Fruit fly (Drosophila melanogaster) whole organism, embryonic: ENCODE measurements around the gene CG4957.

Experiments
- BEAF-32 ChIP-seq: fragments of 200-800 bp; sonication (Bioruptor generic); optimal IDR thresholded peaks from 3 replicates; lab custom pipeline; 2017; ENCODE audit warnings: missing biosample characterization, missing genetic modification characterization, mild to moderate bottlenecking, moderate library complexity, missing genetic modification reagents
- CG10209 ChIP-seq: fragments of 200-800 bp; sonication (Bioruptor generic); optimal IDR thresholded peaks from 3 replicates; lab custom pipeline; 2017; ENCODE audit warnings: missing biosample characterization, mild to moderate bottlenecking, missing genetic modification characterization, missing genetic modification reagents
- CG12659 ChIP-seq: fragments of 200-800 bp; sonication (Bioruptor generic); optimal IDR thresholded peaks from 3 replicates; lab custom pipeline; 2017; ENCODE audit warnings: mild to moderate bottlenecking, missing biosample characterization, missing genetic modification reagents, missing genetic modification characterization
- CG13287 ChIP-seq: fragments of 200-800 bp; sonication (Bioruptor generic); IDR thresholded peaks from 2 replicates; pipeline ENCODE4 v1.3.6; 2022; ENCODE audit warnings: missing biosample characterization, missing genetic modification characterization; ENCODE audit not compliant: partially characterized antibody
- CG13424 ChIP-seq: fragments of 200-800 bp; sonication (Bioruptor generic); optimal IDR thresholded peaks from 2 replicates; lab custom pipeline; 2019; ENCODE audit warnings: missing biosample characterization, mild to moderate bottlenecking, missing genetic modification characterization, moderate library complexity
- CG15514 ChIP-seq: fragments of 200-800 bp; sonication (Bioruptor generic); optimal IDR thresholded peaks from 3 replicates; lab custom pipeline; 2017; ENCODE audit warnings: missing biosample characterization, missing genetic modification characterization, mild to moderate bottlenecking, moderate library complexity, missing genetic modification reagents
- CG1792 ChIP-seq: fragments of 200-800 bp; sonication (Bioruptor generic); optimal IDR thresholded peaks from 2 replicates; lab custom pipeline; 2016; ENCODE audit warnings: missing biosample characterization, missing genetic modification characterization
- CG2712 ChIP-seq: fragments of 200-800 bp; optimal IDR thresholded peaks from 3 replicates; lab custom pipeline; 2019; ENCODE audit warnings: missing biosample characterization, mild to moderate bottlenecking, missing genetic modification characterization, moderate library complexity
- CG3065 ChIP-seq: fragments of 200-800 bp; sonication (Bioruptor generic); optimal IDR thresholded peaks from 2 replicates; lab custom pipeline; 2016; ENCODE audit warnings: missing biosample characterization, missing genetic modification characterization
- CG3726 ChIP-seq: fragments of 200-800 bp; sonication (Bioruptor generic); IDR thresholded peaks from 3 replicates; pipeline ENCODE4, ENCODE4 v1.3.6; 2022; ENCODE audit warnings: missing biosample characterization, missing genetic modification characterization
- CG4404 ChIP-seq: fragments of 200-800 bp; sonication (Bioruptor generic); IDR thresholded peaks from 2 replicates; pipeline ENCODE4 v1.3.6; 2022; ENCODE audit warnings: missing biosample characterization, missing genetic modification characterization
- CG4617 ChIP-seq: fragments of 200-800 bp; sonication (Bioruptor generic); optimal IDR thresholded peaks from 3 replicates; lab custom pipeline; 2016; ENCODE audit warnings: missing biosample characterization, missing genetic modification characterization, borderline replicate concordance
- CG6791 ChIP-seq: fragments of 200-800 bp; sonication (Bioruptor generic); IDR thresholded peaks from 3 replicates; pipeline ENCODE4 v1.3.6; 2022; ENCODE audit warnings: missing biosample characterization, missing genetic modification characterization; ENCODE audit not compliant: partially characterized antibody
- CG8388 ChIP-seq: fragments of 200-800 bp; sonication (Bioruptor generic); optimal IDR thresholded peaks from 2 replicates; lab custom pipeline; 2019; ENCODE audit warnings: missing biosample characterization, mild to moderate bottlenecking, missing genetic modification characterization, moderate library complexity
- CG9797 ChIP-seq: fragments of 200-800 bp; sonication (Bioruptor generic); optimal IDR thresholded peaks from 3 replicates; lab custom pipeline; 2018; ENCODE audit warnings: missing biosample characterization, mild to moderate bottlenecking, missing genetic modification characterization
- Dip2 ChIP-seq: fragments of 200-800 bp; sonication (Bioruptor generic); IDR thresholded peaks from 2 replicates; pipeline ENCODE4 v1.3.6; 2022; ENCODE audit warnings: missing biosample characterization, missing genetic modification characterization
- Elba2 ChIP-seq: fragments of 200-800 bp; sonication (Bioruptor generic); optimal IDR thresholded peaks from 3 replicates; lab custom pipeline; 2016; ENCODE audit warnings: missing biosample characterization, missing genetic modification characterization
- Ets97D ChIP-seq: fragments of 200-800 bp; sonication (Bioruptor generic); optimal IDR thresholded peaks from 3 replicates; lab custom pipeline; 2016; ENCODE audit warnings: missing biosample characterization, missing genetic modification characterization
- Oaz ChIP-seq: fragments of 200-800 bp; sonication (Bioruptor generic); IDR thresholded peaks from 2 replicates; pipeline ENCODE4 v1.3.6; 2022; ENCODE audit warnings: missing biosample characterization, missing genetic modification characterization
- Pdp1 ChIP-seq, 2 experiments: fragments of 200-800 bp; sonication (Bioruptor generic); optimal IDR thresholded peaks; 3 replicates each; lab custom pipeline; 2016; ENCODE audit warnings: missing biosample characterization in 2 of 2, missing genetic modification characterization in 2 of 2, mild to moderate bottlenecking in 1 of 2, moderate library complexity in 1 of 2
- Scr ChIP-seq: fragments of 200-800 bp; sonication (Bioruptor generic); IDR thresholded peaks from 2 replicates; pipeline ENCODE4 v1.3.6; 2022; ENCODE audit warnings: missing biosample characterization, missing genetic modification characterization; ENCODE audit not compliant: partially characterized antibody
- Six4 ChIP-seq: fragments of 200-800 bp; sonication (Bioruptor generic); optimal IDR thresholded peaks from 2 replicates; lab custom pipeline; 2016; ENCODE audit warnings: missing biosample characterization, missing genetic modification characterization
- Sry-δ ChIP-seq: fragments of 200-800 bp; sonication (Bioruptor generic); optimal IDR thresholded peaks from 2 replicates; lab custom pipeline; 2016; ENCODE audit warnings: missing biosample characterization, missing genetic modification characterization
- TFAM ChIP-seq: fragments of 200-800 bp; sonication (Bioruptor generic); optimal IDR thresholded peaks from 2 replicates; lab custom pipeline; 2017; ENCODE audit warnings: missing biosample characterization, missing genetic modification characterization, inconsistent platforms
- YL-1 ChIP-seq: fragments of 200-800 bp; sonication (Bioruptor generic); optimal IDR thresholded peaks from 3 replicates; lab custom pipeline; 2017; ENCODE audit warnings: missing biosample characterization, mild to moderate bottlenecking, missing genetic modification characterization
- amos ChIP-seq: fragments of 200-800 bp; sonication (Bioruptor generic); IDR thresholded peaks from 2 replicates; pipeline ENCODE4 v1.3.6; 2022; ENCODE audit warnings: missing biosample characterization, missing genetic modification characterization; ENCODE audit not compliant: partially characterized antibody
- ash1 ChIP-seq: fragments of 200-800 bp; sonication (Bioruptor generic); optimal IDR thresholded peaks from 2 replicates; lab custom pipeline; 2018; ENCODE audit warnings: missing biosample characterization, mild to moderate bottlenecking, missing genetic modification characterization
- bigmax ChIP-seq: fragments of 200-800 bp; sonication (Bioruptor generic); optimal IDR thresholded peaks from 2 replicates; lab custom pipeline; 2018; ENCODE audit warnings: missing biosample characterization, mild to moderate bottlenecking, missing genetic modification characterization
- chinmo ChIP-seq: fragments of 200-800 bp; sonication (Bioruptor generic); IDR thresholded peaks from 4 replicates; pipeline ENCODE4 v1.3.6; 2022; ENCODE audit warnings: missing biosample characterization, missing genetic modification characterization; ENCODE audit not compliant: partially characterized antibody
- crp ChIP-seq, 2 experiments: fragments of 200-800 bp; sonication (Bioruptor generic); optimal IDR thresholded peaks; 2 replicates in 1 of 2; 3 replicates in 1 of 2; lab custom pipeline; 2017; ENCODE audit warnings: missing biosample characterization in 2 of 2, missing genetic modification characterization in 2 of 2, mild to moderate bottlenecking in 1 of 2, moderate library complexity in 1 of 2
- fd64A ChIP-seq: fragments of 200-800 bp; sonication (Bioruptor generic); optimal IDR thresholded peaks from 3 replicates; lab custom pipeline; 2018; ENCODE audit warnings: missing biosample characterization, mild to moderate bottlenecking, missing genetic modification characterization
- fu2 ChIP-seq: fragments of 200-800 bp; sonication (Bioruptor generic); optimal IDR thresholded peaks from 2 replicates; lab custom pipeline; 2016; ENCODE audit warnings: missing biosample characterization, missing genetic modification characterization
- gce ChIP-seq: fragments of 200-800 bp; sonication (Bioruptor generic); IDR thresholded peaks from 3 replicates; pipeline ENCODE4 v1.3.6; 2022; ENCODE audit warnings: missing biosample characterization, missing genetic modification characterization
- hbn ChIP-seq: fragments of 200-800 bp; sonication (Bioruptor generic); IDR thresholded peaks from 2 replicates; pipeline ENCODE4 v1.3.6; 2022; ENCODE audit warnings: missing biosample characterization, missing genetic modification characterization; ENCODE audit not compliant: partially characterized antibody
- knrl ChIP-seq: fragments of 200-800 bp; sonication (Bioruptor generic); IDR thresholded peaks from 3 replicates; pipeline ENCODE4 v1.3.6; 2022; ENCODE audit warnings: missing biosample characterization, missing genetic modification characterization; ENCODE audit not compliant: partially characterized antibody
- lola ChIP-seq, 3 experiments: fragments of >200 bp in 2 of 3; fragments of 200-800 bp in 1 of 3; sonication (Bioruptor generic) in 1 of 3; optimal IDR thresholded peaks; 2 replicates each; lab custom pipeline; 2017 to 2019; ENCODE audit warnings: missing biosample characterization in 3 of 3, missing genetic modification characterization in 3 of 3, mild to moderate bottlenecking in 1 of 3, moderate library complexity in 1 of 3
- maf-S ChIP-seq: fragments of 200-800 bp; sonication (Bioruptor generic); optimal IDR thresholded peaks from 2 replicates; lab custom pipeline; 2016; ENCODE audit warnings: missing biosample characterization, missing genetic modification characterization
- mirr ChIP-seq: fragments of 200-800 bp; sonication (Bioruptor generic); optimal IDR thresholded peaks from 3 replicates; lab custom pipeline; 2018; ENCODE audit warnings: missing biosample characterization, mild to moderate bottlenecking, missing genetic modification characterization
- nmo ChIP-seq: fragments of 200-800 bp; sonication (Bioruptor generic); optimal IDR thresholded peaks from 2 replicates; lab custom pipeline; 2018; ENCODE audit warnings: missing biosample characterization, mild to moderate bottlenecking, missing genetic modification characterization, moderate library complexity
- onecut ChIP-seq: fragments of 200-800 bp; sonication (Bioruptor generic); IDR thresholded peaks from 2 replicates; pipeline ENCODE4 v1.3.6; 2022; ENCODE audit warnings: missing biosample characterization, missing genetic modification characterization
- pfk ChIP-seq: fragments of 200-800 bp; sonication (Bioruptor generic); optimal IDR thresholded peaks from 2 replicates; lab custom pipeline; 2018; ENCODE audit warnings: missing biosample characterization, mild to moderate bottlenecking, missing genetic modification characterization, moderate library complexity
- phol ChIP-seq: fragments of 200-800 bp; sonication (Bioruptor generic); optimal IDR thresholded peaks from 3 replicates; lab custom pipeline; 2018; ENCODE audit warnings: missing biosample characterization, mild to moderate bottlenecking, missing genetic modification characterization, moderate library complexity
- pzg ChIP-seq: fragments of 200-800 bp; sonication (Bioruptor generic); optimal IDR thresholded peaks from 3 replicates; lab custom pipeline; 2018; ENCODE audit warnings: missing biosample characterization, mild to moderate bottlenecking, missing genetic modification characterization, moderate library complexity
- row ChIP-seq: fragments of 200-800 bp; sonication (Bioruptor generic); IDR thresholded peaks from 3 replicates; pipeline ENCODE4 v1.3.6; 2022; ENCODE audit warnings: missing biosample characterization, missing genetic modification characterization
- sens-2 ChIP-seq: fragments of 200-800 bp; sonication (Bioruptor generic); IDR thresholded peaks from 2 replicates; pipeline ENCODE4 v1.3.6; 2022; ENCODE audit warnings: missing biosample characterization, missing genetic modification characterization
- stwl ChIP-seq: fragments of 200-800 bp; sonication (Bioruptor generic); optimal IDR thresholded peaks from 3 replicates; lab custom pipeline; 2018; ENCODE audit warnings: missing biosample characterization, mild to moderate bottlenecking, missing genetic modification characterization, moderate library complexity
- toy ChIP-seq: fragments of 200-800 bp; sonication (Bioruptor generic); IDR thresholded peaks from 2 replicates; pipeline ENCODE4 v1.3.6; 2022; ENCODE audit warnings: missing biosample characterization, missing genetic modification characterization
- zen ChIP-seq: fragments of 200-800 bp; sonication (Bioruptor generic); optimal IDR thresholded peaks from 3 replicates; lab custom pipeline; 2018; ENCODE audit warnings: missing biosample characterization, mild to moderate bottlenecking, missing genetic modification characterization, moderate library complexity

The CG4957 gene

dm6 chr2L:10311822-10312221 is 43.1 kb downstream of the CG4957 start:
- TF ChIP-seq bigmax (GFP tag; lab: Kevin White, UChicago): peak; percentile 7
- TF ChIP-seq CG3726 (GFP tag; lab: Robert Waterston, UW): no peak
- TF ChIP-seq CG1792 (GFP tag; lab: Kevin White, UChicago): no peak
- no peak for TF ChIP-seq CG10209 (GFP tag; lab: Kevin White, UChicago)
- 0 out of 3 replicates have a peak, but pooled peaks have one; percentile 36 for TF ChIP-seq CG6791
- TF ChIP-seq YL-1 (GFP tag; lab: Kevin White, UChicago): peak; percentile 21
- TF ChIP-seq Dip2 (GFP tag; lab: Robert Waterston, UW): no peak
- TF ChIP-seq Elba2 (GFP tag; lab: Kevin White, UChicago): peak; percentile 27
- peak in 1 of 2 experiments; percentile 23 for TF ChIP-seq Pdp1 (GFP tag; optimal IDR thresholded peaks at IDR 0.05; lab: Kevin White, UChicago)
- TF ChIP-seq Six4 (GFP tag; lab: Kevin White, UChicago): no peak
- TF ChIP-seq fu2 (GFP tag; lab: Kevin White, UChicago): no peak
- peak; percentile 69 for TF ChIP-seq pzg (GFP tag; lab: Kevin White, UChicago)
- TF ChIP-seq Scr (GFP tag; lab: Robert Waterston, UW): peak; percentile 33; the same call in 1 of the 2 replicates
- peak; percentile 69 for TF ChIP-seq CG9797 (GFP tag; lab: Kevin White, UChicago)
- no peak for TF ChIP-seq CG3065 (GFP tag; lab: Kevin White, UChicago)
- TF ChIP-seq amos (GFP tag; lab: Robert Waterston, UW): peak; percentile 27; the same call in 1 of the 2 replicates
- no peak for TF ChIP-seq knrl (GFP tag; lab: Robert Waterston, UW)
- TF ChIP-seq BEAF-32 (GFP tag; lab: Kevin White, UChicago): peak; percentile 52
- no peak for TF ChIP-seq mirr (GFP tag; lab: Kevin White, UChicago)
- no peak for TF ChIP-seq Oaz (GFP tag; lab: Robert Waterston, UW)
- peak; percentile 42 for TF ChIP-seq Sry-δ (GFP tag; lab: Kevin White, UChicago)
- TF ChIP-seq Ets97D (GFP tag; lab: Kevin White, UChicago): peak; percentile 38
- peak in 1 of 2 experiments; percentile 60 for TF ChIP-seq crp (GFP tag; optimal IDR thresholded peaks at IDR 0.05; lab: Kevin White, UChicago)
- TF ChIP-seq maf-S (GFP tag; lab: Kevin White, UChicago): no peak
- no peak for TF ChIP-seq toy (GFP tag; lab: Robert Waterston, UW)
- no peak for TF ChIP-seq lola (GFP tag; optimal IDR thresholded peaks at IDR 0.05; lab: Kevin White, UChicago)
- TF ChIP-seq gce (GFP tag; lab: Robert Waterston, UW): no peak
- no peak for TF ChIP-seq CG4404 (GFP tag; lab: Robert Waterston, UW)
- TF ChIP-seq chinmo (GFP tag; lab: Robert Waterston, UW): 0 out of 4 replicates have a peak, but pooled peaks have one; percentile 50
- TF ChIP-seq pfk: peak; percentile 95
- no peak for TF ChIP-seq CG8388 (GFP tag; lab: Kevin White, UChicago)
- TF ChIP-seq hbn: 0 out of 2 replicates have a peak, but pooled peaks have one; percentile 24
- TF ChIP-seq stwl (tag; lab: Kevin White, UChicago): peak; percentile 63
- peak; percentile 21 for TF ChIP-seq phol (tag; lab: Kevin White, UChicago)
- no peak for TF ChIP-seq fd64A
- TF ChIP-seq zen (tag; lab: Kevin White, UChicago): peak; percentile 26
- peak; percentile 42; the same call in 1 of the 2 replicates for TF ChIP-seq CG13287 (GFP tag; lab: Robert Waterston, UW)
- no peak for TF ChIP-seq onecut (GFP tag; lab: Robert Waterston, UW)
- peak; percentile 46; the same call in 1 of the 3 replicates for TF ChIP-seq row (GFP tag; lab: Robert Waterston, UW)
- peak; percentile 76 for TF ChIP-seq CG4617 (GFP tag; lab: Kevin White, UChicago)
- TF ChIP-seq nmo (GFP tag; lab: Kevin White, UChicago): peak; percentile 9
- TF ChIP-seq sens-2 (GFP tag; lab: Robert Waterston, UW): no peak
- TF ChIP-seq CG13424 (tag; lab: Kevin White, UChicago): no peak
- TF ChIP-seq CG12659 (GFP tag; lab: Kevin White, UChicago): peak; percentile 62
- peak; percentile 7 for TF ChIP-seq CG2712 (tag; lab: Kevin White, UChicago)
- no peak for TF ChIP-seq TFAM (GFP tag; lab: Kevin White, UChicago)
- TF ChIP-seq CG15514 (GFP tag; lab: Kevin White, UChicago): peak; percentile 37
- TF ChIP-seq ash1 (GFP tag; lab: Kevin White, UChicago): no peak
